Worm (Caenorhabditis elegans) whole organism, mixed stage, embryonic: ENCODE measurements around the gene F28B4.1.

Source experiments
- M03D4.4 ChIP-seq: sonication (generic microtip); optimal IDR thresholded peaks from 2 replicates; lab custom pipeline; 2017; ENCODE audit warnings: mild to moderate bottlenecking, missing genetic modification characterization, missing compliant biosample characterization
- bed-3 ChIP-seq: fragments of 200-800 bp; sonication (Bioruptor generic); optimal IDR thresholded peaks from 3 replicates; lab custom pipeline; 2018; ENCODE audit warnings: mild to moderate bottlenecking, missing genetic modification characterization, moderate library complexity, missing compliant biosample characterization
- ceh-43 ChIP-seq: fragments of 200-800 bp; sonication (Bioruptor generic); optimal IDR thresholded peaks from 2 replicates; lab custom pipeline; 2018; ENCODE audit warnings: mild to moderate bottlenecking, missing genetic modification characterization, moderate library complexity, missing compliant biosample characterization
- ces-1 ChIP-seq: fragments of 150-350 bp; optimal IDR thresholded peaks from 2 replicates; lab custom pipeline; 2014; ENCODE audit warnings: missing biosample characterization, missing genetic modification reagents, missing genetic modification characterization
- cnd-1 ChIP-seq: fragments of 200-800 bp; sonication (Bioruptor generic); optimal IDR thresholded peaks from 2 replicates; lab custom pipeline; 2018; ENCODE audit warnings: mild to moderate bottlenecking, missing genetic modification characterization, missing compliant biosample characterization
- drap-1 ChIP-seq: fragments of 200-800 bp; sonication (Bioruptor generic); optimal IDR thresholded peaks from 3 replicates; lab custom pipeline; 2018; ENCODE audit warnings: mild to moderate bottlenecking, missing genetic modification characterization, missing compliant biosample characterization
- elt-1 ChIP-seq: sonication (generic microtip); optimal IDR thresholded peaks from 2 replicates; lab custom pipeline; 2017; ENCODE audit warnings: missing genetic modification characterization, mild to moderate bottlenecking, missing compliant biosample characterization, antibody characterized with exemption, moderate library complexity, borderline replicate concordance; ENCODE audit not compliant: insufficient read depth
- flh-1 ChIP-seq: fragments of 200-800 bp; sonication (Bioruptor generic); optimal IDR thresholded peaks from 2 replicates; lab custom pipeline; 2018; ENCODE audit warnings: mild to moderate bottlenecking, missing genetic modification characterization, moderate library complexity, missing compliant biosample characterization
- hlh-1 ChIP-seq: fragments of 150-350 bp; optimal IDR thresholded peaks from 2 replicates; lab custom pipeline; 2014; ENCODE audit warnings: missing biosample characterization, missing genetic modification reagents, missing genetic modification characterization
- lin-13 ChIP-seq: fragments of 150-350 bp; optimal IDR thresholded peaks from 2 replicates; lab custom pipeline; 2014; ENCODE audit warnings: missing biosample characterization, missing genetic modification characterization
- lin-32 ChIP-seq: fragments of 200-800 bp; sonication (Bioruptor generic); optimal IDR thresholded peaks from 2 replicates; lab custom pipeline; 2018; ENCODE audit warnings: mild to moderate bottlenecking, missing genetic modification characterization, missing compliant biosample characterization
- lsy-2 ChIP-seq: fragments of 150-350 bp; optimal IDR thresholded peaks from 2 replicates; lab custom pipeline; 2014; ENCODE audit warnings: missing biosample characterization, missing genetic modification characterization
- mab-5 ChIP-seq: fragments of 150-350 bp; optimal IDR thresholded peaks from 2 replicates; lab custom pipeline; 2014; ENCODE audit warnings: missing biosample characterization, missing genetic modification characterization
- mep-1 ChIP-seq: fragments of 150-350 bp; optimal IDR thresholded peaks from 2 replicates; lab custom pipeline; 2017; ENCODE audit warnings: missing biosample characterization, missing genetic modification reagents, missing genetic modification characterization, inconsistent platforms
- mls-2 ChIP-seq: sonication (generic microtip); optimal IDR thresholded peaks from 2 replicates; lab custom pipeline; 2016; ENCODE audit warnings: mild to moderate bottlenecking, missing genetic modification characterization, moderate library complexity, missing compliant biosample characterization
- nhr-2 ChIP-seq: fragments of 150-350 bp; optimal IDR thresholded peaks from 2 replicates; lab custom pipeline; 2014; ENCODE audit warnings: missing biosample characterization, missing genetic modification characterization
- nhr-237 ChIP-seq: fragments of 150-350 bp; optimal IDR thresholded peaks from 2 replicates; lab custom pipeline; 2014; ENCODE audit warnings: missing biosample characterization, missing genetic modification characterization
- nhr-28 ChIP-seq: fragments of 150-350 bp; optimal IDR thresholded peaks from 2 replicates; lab custom pipeline; 2014; ENCODE audit warnings: missing biosample characterization, missing genetic modification characterization
- nhr-76 ChIP-seq: sonication (generic microtip); optimal IDR thresholded peaks from 2 replicates; lab custom pipeline; 2017; ENCODE audit warnings: missing biosample characterization, missing genetic modification characterization
- pha-4 ChIP-seq: fragments of 150-350 bp; optimal IDR thresholded peaks from 2 replicates; lab custom pipeline; 2018; ENCODE audit warnings: missing biosample characterization, missing genetic modification reagents, missing genetic modification characterization
- sem-2 ChIP-seq: fragments of 200-800 bp; sonication (Bioruptor generic); optimal IDR thresholded peaks from 2 replicates; lab custom pipeline; 2018; ENCODE audit warnings: mild to moderate bottlenecking, missing genetic modification characterization, missing compliant biosample characterization
- snpc-4 ChIP-seq: fragments of 150-350 bp; optimal IDR thresholded peaks from 2 replicates; lab custom pipeline; 2014; ENCODE audit warnings: missing biosample characterization, missing genetic modification characterization
- sptf-1 ChIP-seq: sonication (generic microtip); optimal IDR thresholded peaks from 2 replicates; lab custom pipeline; 2017; ENCODE audit warnings: mild to moderate bottlenecking, missing genetic modification characterization, moderate library complexity, missing compliant biosample characterization
- tbx-8 ChIP-seq: fragments of 200-800 bp; sonication (Bioruptor generic); optimal IDR thresholded peaks from 2 replicates; lab custom pipeline; 2018; ENCODE audit warnings: mild to moderate bottlenecking, missing genetic modification characterization, moderate library complexity, missing compliant biosample characterization
- unc-120 ChIP-seq: sonication (generic microtip); optimal IDR thresholded peaks from 2 replicates; lab custom pipeline; 2017; ENCODE audit warnings: missing genetic modification characterization, missing compliant biosample characterization; ENCODE audit not compliant: poor library complexity, severe bottlenecking
- unc-39 ChIP-seq: fragments of 150-350 bp; optimal IDR thresholded peaks from 2 replicates; lab custom pipeline; 2014; ENCODE audit warnings: missing biosample characterization, missing genetic modification characterization
- unc-62 ChIP-seq: fragments of 150-350 bp; optimal IDR thresholded peaks from 2 replicates; lab custom pipeline; 2014; ENCODE audit warnings: missing biosample characterization, missing genetic modification reagents, missing genetic modification characterization
- zip-8 ChIP-seq: fragments of 150-350 bp; optimal IDR thresholded peaks from 2 replicates; lab custom pipeline; 2014; ENCODE audit warnings: missing biosample characterization, missing genetic modification characterization
- ztf-11 ChIP-seq: fragments of 150-350 bp; optimal IDR thresholded peaks from 2 replicates; lab custom pipeline; 2014; ENCODE audit warnings: missing biosample characterization, missing genetic modification characterization

F28B4.1 gene

ce11 chrX:3204778-3205177, at the start of gene F28B4.1:
F28B4.1 (plus strand) TSS chrX:3205078.
- no peak for TF ChIP-seq snpc-4
- no peak for TF ChIP-seq cnd-1 (tag; lab: Kevin White, UChicago)
- TF ChIP-seq lin-13 (tag; lab: Kevin White, UChicago), result no peak
- no peak for TF ChIP-seq M03D4.4 (tag; lab: Kevin White, UChicago)
- no peak for TF ChIP-seq zip-8 (tag; lab: Kevin White, UChicago)
- no peak for TF ChIP-seq lsy-2 (tag; lab: Kevin White, UChicago)
- TF ChIP-seq nhr-28 (tag; lab: Kevin White, UChicago), result no peak
- TF ChIP-seq pha-4, result no peak
- TF ChIP-seq bed-3, result no peak
- no peak for TF ChIP-seq unc-120 (tag; lab: Kevin White, UChicago)
- no peak for TF ChIP-seq elt-1 (tag; lab: Kevin White, UChicago)
- no peak for TF ChIP-seq sptf-1 (tag; lab: Kevin White, UChicago)
- TF ChIP-seq ztf-11 (tag; lab: Kevin White, UChicago), result no peak
- no peak for TF ChIP-seq flh-1 (GFP tag; lab: Kevin White, UChicago)
- no peak for TF ChIP-seq unc-39 (tag; lab: Kevin White, UChicago)
- no peak for TF ChIP-seq ces-1 (GFP tag; lab: Kevin White, UChicago)
- TF ChIP-seq nhr-237 (tag; lab: Kevin White, UChicago), result no peak

- TF ChIP-seq unc-62 (GFP tag; lab: Kevin White, UChicago) (no peak), cnd-1 (tag; lab: Kevin White, UChicago) (no peak), sem-2 (GFP tag; lab: Kevin White, UChicago) (no peak), zip-8 (tag; lab: Kevin White, UChicago) (peak; percentile 6)
Measured at ce11 chrX:3155111-3155843, 49.6 kb upstream of the F28B4.1 start.

ce11 chrX:3156062-3156791, 48.7 kb upstream of the F28B4.1 start:
- TF ChIP-seq drap-1 (GFP tag; lab: Kevin White, UChicago) (no peak), lin-32 (GFP tag; lab: Kevin White, UChicago) (no peak), sptf-1 (tag; lab: Kevin White, UChicago) (no peak), ces-1 (GFP tag; lab: Kevin White, UChicago) (no peak), unc-120 (tag; lab: Kevin White, UChicago) (no peak), mls-2 (tag; lab: Kevin White, UChicago) (no peak), mep-1 (tag; lab: Kevin White, UChicago) (no peak), tbx-8 (GFP tag; lab: Kevin White, UChicago) (no peak)

DNA sequence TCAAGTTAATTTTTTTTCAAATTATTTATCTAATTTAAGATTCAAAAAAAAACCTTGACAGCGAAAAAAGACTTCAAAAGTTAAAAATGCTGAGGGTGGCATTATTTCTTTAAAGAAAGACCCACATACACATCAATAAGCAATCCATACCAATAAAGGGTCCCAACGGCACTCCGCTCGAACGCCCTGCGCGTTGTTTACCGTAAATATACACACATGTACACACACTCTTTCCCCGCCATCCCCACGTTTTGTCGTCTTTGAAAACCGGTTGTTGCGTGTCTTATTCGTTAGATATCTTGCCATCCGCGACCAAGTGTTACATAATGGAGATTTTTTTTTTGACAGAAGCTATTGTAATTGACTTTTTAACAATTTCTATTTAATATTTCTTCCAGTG, 45.3 kb upstream of the F28B4.1 start, which contains the start of gene gcc-1:
gcc-1 (plus strand) TSS at position 399 of the 400 bp plus-strand sequence.
- TF ChIP-seq unc-39 (tag; lab: Kevin White, UChicago) (no peak), lsy-2 (tag; lab: Kevin White, UChicago) (peak; percentile 46), unc-120 (tag; lab: Kevin White, UChicago) (peak; percentile 51), unc-62 (GFP tag; lab: Kevin White, UChicago) (no peak), pha-4 (peak; percentile 77), ces-1 (GFP tag; lab: Kevin White, UChicago) (peak; percentile 24), hlh-1 (tag; lab: Kevin White, UChicago) (peak; percentile 33), mep-1 (tag; lab: Kevin White, UChicago) (peak; percentile 25), mab-5 (no peak), nhr-76 (tag; lab: Kevin White, UChicago) (no peak), lin-13 (tag; lab: Kevin White, UChicago) (peak; percentile 2)

DNA sequence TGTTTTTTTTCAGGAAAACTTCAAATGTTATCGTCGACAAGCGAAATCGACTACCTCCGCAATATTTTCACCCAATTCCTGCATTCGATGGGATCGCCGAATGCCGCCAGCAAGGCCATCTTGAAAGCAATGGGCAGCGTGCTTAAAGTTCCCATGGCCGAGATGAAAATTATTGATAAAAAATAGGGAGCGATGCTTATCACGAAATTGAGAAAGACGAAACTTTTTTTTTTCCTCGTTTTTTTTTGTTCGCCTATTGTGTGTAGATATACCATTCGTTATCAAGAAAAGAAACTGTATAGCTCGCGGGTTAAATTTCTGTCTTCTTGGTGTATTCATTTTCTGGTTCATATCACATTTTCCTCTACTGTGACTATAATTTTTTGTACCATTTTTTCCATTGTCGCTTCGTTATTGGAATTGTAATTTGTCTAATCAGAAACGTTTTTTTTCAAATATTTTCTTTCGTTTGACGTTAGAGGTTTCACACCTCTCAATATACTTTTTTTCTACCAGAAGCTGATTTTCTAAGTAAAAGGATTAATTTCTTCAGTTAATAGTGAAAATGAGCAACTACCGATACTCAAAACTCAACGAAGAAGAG, 40.8 kb upstream of the F28B4.1 start, which contains the start of gene syx-6:
syx-6 (plus strand) TSS at position 554 of the 604 bp plus-strand sequence.
- TF ChIP-seq nhr-76 (tag; lab: Kevin White, UChicago), result no peak
- no peak for TF ChIP-seq bed-3
- no peak for TF ChIP-seq nhr-2 (tag; lab: Kevin White, UChicago)
- TF ChIP-seq mep-1 (tag; lab: Kevin White, UChicago), result no peak
- no peak for TF ChIP-seq cnd-1 (tag; lab: Kevin White, UChicago)
- no peak for TF ChIP-seq sptf-1 (tag; lab: Kevin White, UChicago)
- TF ChIP-seq ztf-11 (tag; lab: Kevin White, UChicago), result no peak
- TF ChIP-seq mls-2 (tag; lab: Kevin White, UChicago), result no peak
- no peak for TF ChIP-seq hlh-1 (tag; lab: Kevin White, UChicago)
- no peak for TF ChIP-seq ceh-43 (GFP tag; lab: Kevin White, UChicago)
- TF ChIP-seq zip-8 (tag; lab: Kevin White, UChicago), result no peak
